Fruit fly (Drosophila melanogaster): ENCODE data around the gene Ilp8.

- TF ChIP-seq h (optimal IDR thresholded peaks at IDR 0.05): no peak
- no peak for TF ChIP-seq prd (optimal IDR thresholded peaks at IDR 0.05)
- TF ChIP-seq prd (GFP tag; IDR thresholded peaks at IDR 0.05): no peak; the same call in 2 of the 3 replicates
- TF ChIP-seq CG11456 (GFP tag; IDR thresholded peaks at IDR 0.05): no peak
Measured at dm6 chr3L:17042297-17042921, 10.5 kb upstream of the Ilp8 start, which contains the start of the genes scaf6 and Papst2.
